Fruit fly (Drosophila melanogaster): ENCODE measurements around the gene fred.

- TF ChIP-seq usp (GFP tag; optimal IDR thresholded peaks at IDR 0.05) (no peak), pan (optimal IDR thresholded peaks at IDR 0.05) (no peak)
Measured at dm6 chr2L:4037015-4037414, 45.5 kb upstream of the fred start.
